Fruit fly (Drosophila melanogaster): ENCODE measurements around the gene CG10993.
A peak's percentile ranks its signal among the peaks of the same experiment; 100 is the strongest.

CG10993 gene

dm6 chrX:13791011-13791410, at the start of gene CG10993:
CG10993 (minus strand) TSS chrX:13791111.
- no peak for TF ChIP-seq CG17801 (GFP tag; optimal IDR thresholded peaks at IDR 0.05; ENCODE audit: partially characterized antibody)

- TF ChIP-seq CG17801 (GFP tag; optimal IDR thresholded peaks at IDR 0.05; ENCODE audit: partially characterized antibody): peak; percentile 67
These were observed 49.2 kb upstream of the CG10993 start for dm6 chrX:13840075-13840474.

dm6 chrX:13838892-13839291, 48.0 kb upstream of the CG10993 start:
- peak; percentile 70 for TF ChIP-seq CG17801 (GFP tag; optimal IDR thresholded peaks at IDR 0.05; ENCODE audit: partially characterized antibody)

- peak; percentile 75 for TF ChIP-seq CG17801 (GFP tag; optimal IDR thresholded peaks at IDR 0.05; ENCODE audit: partially characterized antibody)
These were observed 47.3 kb upstream of the CG10993 start for dm6 chrX:13838255-13838654.

- TF ChIP-seq CG17801 (GFP tag; optimal IDR thresholded peaks at IDR 0.05; ENCODE audit: partially characterized antibody): peak; percentile 30
These were observed 39.1 kb upstream of the CG10993 start, which contains the start of gene jub for dm6 chrX:13830029-13830428. jub (minus strand) TSS chrX:13830317.

dm6 chrX:13828870-13829269, 38.0 kb upstream of the CG10993 start:
- no peak for TF ChIP-seq CG17801 (GFP tag; optimal IDR thresholded peaks at IDR 0.05; ENCODE audit: partially characterized antibody)

dm6 chrX:13822753-13823152, 31.8 kb upstream of the CG10993 start, which contains the start of gene Nup93-1:
Nup93-1 (plus strand) TSS chrX:13822826.
- no peak for TF ChIP-seq CG17801 (GFP tag; optimal IDR thresholded peaks at IDR 0.05; ENCODE audit: partially characterized antibody)

- peak; percentile 44 for TF ChIP-seq CG17801 (GFP tag; optimal IDR thresholded peaks at IDR 0.05; ENCODE audit: partially characterized antibody)
These were observed 31.0 kb upstream of the CG10993 start, which contains the start of gene Clic for dm6 chrX:13821775-13822493. Clic (minus strand) TSS chrX:13822307.

dm6 chrX:13821039-13821774, 30.3 kb upstream of the CG10993 start:
- no peak for TF ChIP-seq CG17801 (GFP tag; optimal IDR thresholded peaks at IDR 0.05; ENCODE audit: partially characterized antibody)

- TF ChIP-seq CG17801 (GFP tag; optimal IDR thresholded peaks at IDR 0.05; ENCODE audit: partially characterized antibody): no peak
These were observed 29.6 kb upstream of the CG10993 start for dm6 chrX:13820310-13821038.

dm6 chrX:13819682-13820081, 28.8 kb upstream of the CG10993 start:
- no peak for TF ChIP-seq CG17801 (GFP tag; optimal IDR thresholded peaks at IDR 0.05; ENCODE audit: partially characterized antibody)

dm6 chrX:13818841-13819240, 27.9 kb upstream of the CG10993 start:
- TF ChIP-seq CG17801 (GFP tag; optimal IDR thresholded peaks at IDR 0.05; ENCODE audit: partially characterized antibody): no peak

- TF ChIP-seq CG17801 (GFP tag; optimal IDR thresholded peaks at IDR 0.05; ENCODE audit: partially characterized antibody): no peak
These were observed 27.2 kb upstream of the CG10993 start for dm6 chrX:13818172-13818472.

dm6 chrX:13817418-13818171, 26.7 kb upstream of the CG10993 start:
- peak; percentile 84 for TF ChIP-seq CG17801 (GFP tag; optimal IDR thresholded peaks at IDR 0.05; ENCODE audit: partially characterized antibody)

Data from ovary, adult (tissue).